Fruit fly (Drosophila melanogaster) whole organism, embryonic: ENCODE measurements around the gene CG9961.
A peak's percentile ranks its signal among the peaks of the same experiment; 100 is the strongest.

Source experiments
- C15 ChIP-seq: fragments of 200-800 bp; sonication (Bioruptor generic); IDR thresholded peaks from 3 replicates; pipeline ENCODE4 v1.3.6; 2022; ENCODE audit warnings: missing biosample characterization, missing genetic modification characterization
- CG10147 ChIP-seq: fragments of 200-800 bp; sonication (Bioruptor generic); optimal IDR thresholded peaks from 2 replicates; lab custom pipeline; 2019; ENCODE audit warnings: missing biosample characterization, mild to moderate bottlenecking, missing genetic modification characterization, moderate library complexity
- CG11247 ChIP-seq: fragments of 200-800 bp; sonication (Bioruptor generic); IDR thresholded peaks from 2 replicates; pipeline ENCODE4 v1.3.6; 2022; ENCODE audit warnings: missing biosample characterization, missing genetic modification characterization
- CG11695 ChIP-seq: fragments of 200-800 bp; sonication (Bioruptor generic); IDR thresholded peaks from 3 replicates; pipeline ENCODE4 v1.3.6; 2022; ENCODE audit warnings: missing biosample characterization, missing genetic modification characterization
- CG12236 ChIP-seq: fragments of 200-800 bp; sonication (Bioruptor generic); optimal IDR thresholded peaks from 2 replicates; lab custom pipeline; 2016; ENCODE audit warnings: missing biosample characterization, missing genetic modification characterization
- CG12744 ChIP-seq: fragments of 200-800 bp; sonication (Bioruptor generic); optimal IDR thresholded peaks from 2 replicates; lab custom pipeline; 2016; ENCODE audit warnings: missing biosample characterization, missing genetic modification characterization
- CG13123 ChIP-seq: fragments of 200-800 bp; sonication (Bioruptor generic); optimal IDR thresholded peaks from 2 replicates; lab custom pipeline; 2016; ENCODE audit warnings: missing biosample characterization, missing genetic modification characterization
- CG16779 ChIP-seq: fragments of 200-800 bp; sonication (Bioruptor generic); IDR thresholded peaks from 2 replicates; pipeline ENCODE4 v1.3.6; 2022; ENCODE audit warnings: missing biosample characterization, missing genetic modification characterization
- CG16863 ChIP-seq: fragments of 200-800 bp; sonication (Bioruptor generic); optimal IDR thresholded peaks from 3 replicates; lab custom pipeline; 2016; ENCODE audit warnings: missing biosample characterization, missing genetic modification characterization
- CG2199 ChIP-seq: fragments of 200-800 bp; sonication (Bioruptor generic); IDR thresholded peaks from 3 replicates; pipeline ENCODE4 v1.3.6; 2022; ENCODE audit warnings: missing biosample characterization, missing genetic modification characterization
- CG4820 ChIP-seq: fragments of 200-800 bp; sonication (Bioruptor generic); optimal IDR thresholded peaks from 3 replicates; lab custom pipeline; 2016; ENCODE audit warnings: missing biosample characterization, missing genetic modification characterization
- CG7271 ChIP-seq: fragments of 200-800 bp; sonication (Bioruptor generic); optimal IDR thresholded peaks from 2 replicates; lab custom pipeline; 2018; ENCODE audit warnings: missing biosample characterization, mild to moderate bottlenecking, missing genetic modification characterization, moderate library complexity
- CG8359 ChIP-seq: fragments of 200-800 bp; sonication (Bioruptor generic); optimal IDR thresholded peaks from 2 replicates; lab custom pipeline; 2017; ENCODE audit warnings: missing biosample characterization, mild to moderate bottlenecking, missing genetic modification characterization, borderline replicate concordance
- CG9817 ChIP-seq: fragments of 200-800 bp; sonication (Bioruptor generic); optimal IDR thresholded peaks from 2 replicates; lab custom pipeline; 2018; ENCODE audit warnings: missing biosample characterization, mild to moderate bottlenecking, missing genetic modification characterization, moderate library complexity
- Doc2 ChIP-seq: fragments of 200-800 bp; sonication (Bioruptor generic); IDR thresholded peaks from 2 replicates; pipeline ENCODE4 v1.3.6; 2022; ENCODE audit warnings: missing biosample characterization, missing genetic modification characterization
- Elba2 ChIP-seq: fragments of 200-800 bp; sonication (Bioruptor generic); optimal IDR thresholded peaks from 3 replicates; lab custom pipeline; 2016; ENCODE audit warnings: missing biosample characterization, missing genetic modification characterization
- HmgD ChIP-seq: fragments of 200-800 bp; sonication (Bioruptor generic); optimal IDR thresholded peaks from 3 replicates; lab custom pipeline; 2016; ENCODE audit warnings: missing biosample characterization, missing genetic modification characterization
- Jarid2 ChIP-seq: fragments of 200-800 bp; sonication (Bioruptor generic); optimal IDR thresholded peaks from 3 replicates; lab custom pipeline; 2017; ENCODE audit warnings: mild to moderate bottlenecking, missing biosample characterization, missing genetic modification reagents, missing genetic modification characterization
- Meics ChIP-seq: fragments of 200-800 bp; sonication (Bioruptor generic); optimal IDR thresholded peaks from 2 replicates; lab custom pipeline; 2017; ENCODE audit warnings: missing biosample characterization, mild to moderate bottlenecking, missing genetic modification characterization
- Nf-YA ChIP-seq: fragments of 200-800 bp; sonication (Bioruptor generic); IDR thresholded peaks from 2 replicates; pipeline ENCODE4 v1.3.6; 2022; ENCODE audit warnings: missing biosample characterization, missing genetic modification characterization
- PHDP ChIP-seq: fragments of 200-800 bp; sonication (Bioruptor generic); optimal IDR thresholded peaks from 3 replicates; lab custom pipeline; 2018; ENCODE audit warnings: missing biosample characterization, mild to moderate bottlenecking, missing genetic modification characterization, moderate library complexity
- Xbp1 ChIP-seq: fragments of 200-800 bp; sonication (Bioruptor generic); optimal IDR thresholded peaks from 3 replicates; lab custom pipeline; 2016; ENCODE audit warnings: missing biosample characterization, mild to moderate bottlenecking, missing genetic modification characterization
- abd-A ChIP-seq: fragments of 200-800 bp; sonication (Bioruptor generic); optimal IDR thresholded peaks from 3 replicates; lab custom pipeline; 2019; ENCODE audit warnings: missing biosample characterization, mild to moderate bottlenecking, missing genetic modification characterization, moderate library complexity
- ato ChIP-seq: fragments of 200-800 bp; sonication (Bioruptor generic); IDR thresholded peaks from 2 replicates; pipeline ENCODE4 v1.3.6; 2022; ENCODE audit warnings: missing biosample characterization, missing genetic modification characterization; ENCODE audit not compliant: partially characterized antibody
- bab2 ChIP-seq: fragments of 200-800 bp; sonication (Bioruptor generic); optimal IDR thresholded peaks from 2 replicates; lab custom pipeline; 2016; ENCODE audit warnings: missing biosample characterization, missing genetic modification characterization
- cas ChIP-seq: fragments of 200-800 bp; sonication (Bioruptor generic); IDR thresholded peaks from 2 replicates; pipeline ENCODE4 v1.3.6; 2022; ENCODE audit warnings: missing biosample characterization, missing genetic modification characterization
- corto ChIP-seq: fragments of 200-800 bp; sonication (Bioruptor generic); optimal IDR thresholded peaks from 2 replicates; lab custom pipeline; 2016; ENCODE audit warnings: missing biosample characterization, mild to moderate bottlenecking, missing genetic modification characterization, moderate library complexity
- crp ChIP-seq, 2 experiments: fragments of 200-800 bp; sonication (Bioruptor generic); optimal IDR thresholded peaks; 2 replicates in 1 of 2; 3 replicates in 1 of 2; lab custom pipeline; 2017; ENCODE audit warnings: missing biosample characterization in 2 of 2, missing genetic modification characterization in 2 of 2, mild to moderate bottlenecking in 1 of 2, moderate library complexity in 1 of 2
- cwo ChIP-seq: fragments of 200-800 bp; sonication (Bioruptor generic); optimal IDR thresholded peaks from 3 replicates; lab custom pipeline; 2017; ENCODE audit warnings: missing biosample characterization, missing genetic modification characterization, mild to moderate bottlenecking, moderate library complexity, missing genetic modification reagents
- esg ChIP-seq: fragments of 200-800 bp; sonication (Bioruptor generic); conservative IDR thresholded peaks from 2 replicates; pipeline ENCODE4 v1.3.6; 2022; ENCODE audit warnings: missing biosample characterization, missing genetic modification characterization
- fd102C ChIP-seq: fragments of 200-800 bp; sonication (Bioruptor generic); optimal IDR thresholded peaks from 2 replicates; lab custom pipeline; 2018; ENCODE audit warnings: missing biosample characterization, mild to moderate bottlenecking, missing genetic modification characterization, moderate library complexity
- gce ChIP-seq: fragments of 200-800 bp; sonication (Bioruptor generic); IDR thresholded peaks from 3 replicates; pipeline ENCODE4 v1.3.6; 2022; ENCODE audit warnings: missing biosample characterization, missing genetic modification characterization
- ham ChIP-seq: fragments of 200-800 bp; sonication (Bioruptor generic); IDR thresholded peaks from 2 replicates; pipeline ENCODE4 v1.3.6; 2022; ENCODE audit warnings: missing biosample characterization, missing genetic modification characterization
- hth ChIP-seq: fragments of >200 bp; optimal IDR thresholded peaks from 2 replicates; lab custom pipeline; 2017; ENCODE audit warnings: inconsistent platforms
- insv ChIP-seq, 2 experiments: fragments of 200-800 bp; sonication (Bioruptor generic); optimal IDR thresholded peaks; 3 replicates each; lab custom pipeline; 2016 to 2018; ENCODE audit warnings: missing biosample characterization in 2 of 2, missing genetic modification characterization in 2 of 2
- kah ChIP-seq: fragments of 200-800 bp; sonication (Bioruptor generic); optimal IDR thresholded peaks from 2 replicates; lab custom pipeline; 2018; ENCODE audit warnings: missing biosample characterization, mild to moderate bottlenecking, missing genetic modification characterization
- lbe ChIP-seq: fragments of 200-800 bp; sonication (Bioruptor generic); optimal IDR thresholded peaks from 2 replicates; lab custom pipeline; 2016; ENCODE audit warnings: missing biosample characterization, mild to moderate bottlenecking, missing genetic modification characterization
- lov ChIP-seq, 2 experiments: fragments of 200-800 bp in 1 of 2; fragments of >200 bp in 1 of 2; sonication (Bioruptor generic) in 1 of 2; IDR thresholded peaks in 1 of 2; optimal IDR thresholded peaks in 1 of 2; 2 replicates in 1 of 2; 3 replicates in 1 of 2; pipeline versions ENCODE4 v1.3.6 to Lab custom; 2017 to 2022; ENCODE audit warnings: missing biosample characterization in 1 of 2, missing genetic modification characterization in 1 of 2
- mirr ChIP-seq: fragments of 200-800 bp; sonication (Bioruptor generic); optimal IDR thresholded peaks from 3 replicates; lab custom pipeline; 2018; ENCODE audit warnings: missing biosample characterization, mild to moderate bottlenecking, missing genetic modification characterization
- salm ChIP-seq: fragments of 200-800 bp; sonication (Bioruptor generic); optimal IDR thresholded peaks from 2 replicates; lab custom pipeline; 2018; ENCODE audit warnings: missing biosample characterization, mild to moderate bottlenecking, missing genetic modification characterization
- sc ChIP-seq, 3 experiments: fragments of >200 bp in 2 of 3; fragments of 200-800 bp in 1 of 3; sonication (Bioruptor generic) in 1 of 3; optimal IDR thresholded peaks; 2 replicates in 2 of 3; 3 replicates in 1 of 3; lab custom pipeline; 2017; ENCODE audit warnings: mild to moderate bottlenecking in 1 of 3, missing biosample characterization in 1 of 3, missing genetic modification characterization in 1 of 3, missing genetic modification reagents in 1 of 3
- seq ChIP-seq: fragments of 200-800 bp; sonication (Bioruptor generic); IDR thresholded peaks from 2 replicates; pipeline ENCODE4 v1.3.6; 2022; ENCODE audit warnings: missing biosample characterization, missing genetic modification characterization
- slbo ChIP-seq: fragments of 200-800 bp; sonication (Bioruptor generic); IDR thresholded peaks from 2 replicates; pipeline ENCODE4 v1.3.6; 2022; ENCODE audit warnings: missing biosample characterization, missing genetic modification characterization
- slp2 ChIP-seq: fragments of 200-800 bp; sonication (Bioruptor generic); optimal IDR thresholded peaks from 2 replicates; lab custom pipeline; 2016; ENCODE audit warnings: missing biosample characterization, missing genetic modification characterization
- ssp ChIP-seq: fragments of 200-800 bp; sonication (Bioruptor generic); IDR thresholded peaks from 2 replicates; pipeline ENCODE4 v1.3.6; 2022; ENCODE audit warnings: missing biosample characterization, missing genetic modification characterization
- sug ChIP-seq: fragments of 200-800 bp; optimal IDR thresholded peaks from 2 replicates; lab custom pipeline; 2019; ENCODE audit warnings: missing biosample characterization, mild to moderate bottlenecking, missing genetic modification characterization, moderate library complexity
- tll ChIP-seq, 2 experiments: fragments of 200-800 bp in 1 of 2; fragments of >200 bp in 1 of 2; sonication (Bioruptor generic) in 1 of 2; optimal IDR thresholded peaks; 2 replicates each; lab custom pipeline; 2017 to 2019; ENCODE audit warnings: missing biosample characterization in 2 of 2, missing genetic modification characterization in 2 of 2, mild to moderate bottlenecking in 1 of 2, moderate library complexity in 1 of 2
- trh ChIP-seq: fragments of 200-800 bp; sonication (Bioruptor generic); optimal IDR thresholded peaks from 2 replicates; lab custom pipeline; 2016; ENCODE audit warnings: missing biosample characterization, missing genetic modification characterization

Gene CG9961

dm6 chr2L:2754437-2755322, 9.9 kb upstream of the CG9961 start (continued):
- TF ChIP-seq lov (optimal IDR thresholded peaks at IDR 0.05; lab: Kevin White, UChicago) (no peak), lov (GFP tag; IDR thresholded peaks at IDR 0.05; lab: Robert Waterston, UW) (no peak), corto (GFP tag; lab: Kevin White, UChicago) (no peak), CG2199 (no peak), Doc2 (GFP tag; lab: Robert Waterston, UW) (no peak), slbo (no peak), PHDP (peak; percentile 86), ato (GFP tag; lab: Robert Waterston, UW) (no peak), ham (GFP tag; lab: Robert Waterston, UW) (no peak), Xbp1 (GFP tag; lab: Kevin White, UChicago) (peak; percentile 71), sc (optimal IDR thresholded peaks at IDR 0.05; lab: Kevin White, UChicago) (no peak), sc (GFP tag; optimal IDR thresholded peaks at IDR 0.05; lab: Kevin White, UChicago) (peak; percentile 71), CG11247 (GFP tag; lab: Robert Waterston, UW) (no peak), seq (GFP tag; lab: Robert Waterston, UW) (no peak), gce (no peak), ssp (GFP tag; lab: Robert Waterston, UW) (no peak), CG10147 (GFP tag; lab: Kevin White, UChicago) (peak; percentile 92), crp (GFP tag; optimal IDR thresholded peaks at IDR 0.05; lab: Kevin White, UChicago) (peak in 1 of 2 experiments; percentile 10), C15 (no peak), tll (GFP tag; optimal IDR thresholded peaks at IDR 0.05; lab: Kevin White, UChicago) (peak in 1 of 2 experiments; percentile 67), abd-A (peak; percentile 82), HmgD (GFP tag; lab: Kevin White, UChicago) (peak; percentile 18), CG8359 (GFP tag; lab: Kevin White, UChicago) (peak; percentile 74), cas (GFP tag; lab: Robert Waterston, UW) (no peak), kah (peak; percentile 37), CG11695 (no peak), cwo (GFP tag; lab: Kevin White, UChicago) (peak; percentile 95), fd102C (GFP tag; lab: Kevin White, UChicago) (no peak), CG7271 (tag; lab: Kevin White, UChicago) (peak; percentile 28), Nf-YA (GFP tag; lab: Robert Waterston, UW) (no peak), trh (GFP tag; lab: Kevin White, UChicago) (peak; percentile 32), salm (tag; lab: Kevin White, UChicago) (peak; percentile 60), lbe (GFP tag; lab: Kevin White, UChicago) (no peak), hth (no peak), CG12744 (GFP tag; lab: Kevin White, UChicago) (peak; percentile 40), CG16863 (peak; percentile 78), Meics (GFP tag; lab: Kevin White, UChicago) (peak; percentile 91), bab2 (GFP tag; lab: Kevin White, UChicago) (peak; percentile 71), CG4820 (GFP tag; lab: Kevin White, UChicago) (peak; percentile 65), Elba2 (GFP tag; lab: Kevin White, UChicago) (no peak), CG13123 (GFP tag; lab: Kevin White, UChicago) (peak; percentile 68), CG12236 (GFP tag; lab: Kevin White, UChicago) (peak; percentile 81), insv (GFP tag; optimal IDR thresholded peaks at IDR 0.05; lab: Kevin White, UChicago) (peak in 1 of 2 experiments; percentile 18), Jarid2 (GFP tag; lab: Kevin White, UChicago) (peak; percentile 56), slp2 (peak; percentile 70), CG9817 (tag; lab: Kevin White, UChicago) (peak; percentile 79), CG16779 (no peak), sug (peak; percentile 65), mirr (GFP tag; lab: Kevin White, UChicago) (peak; percentile 50), esg (GFP tag; lab: Robert Waterston, UW) (no peak)
